Worm (Caenorhabditis elegans): Measurements from ENCODE around the gene twk-46.

DNA sequence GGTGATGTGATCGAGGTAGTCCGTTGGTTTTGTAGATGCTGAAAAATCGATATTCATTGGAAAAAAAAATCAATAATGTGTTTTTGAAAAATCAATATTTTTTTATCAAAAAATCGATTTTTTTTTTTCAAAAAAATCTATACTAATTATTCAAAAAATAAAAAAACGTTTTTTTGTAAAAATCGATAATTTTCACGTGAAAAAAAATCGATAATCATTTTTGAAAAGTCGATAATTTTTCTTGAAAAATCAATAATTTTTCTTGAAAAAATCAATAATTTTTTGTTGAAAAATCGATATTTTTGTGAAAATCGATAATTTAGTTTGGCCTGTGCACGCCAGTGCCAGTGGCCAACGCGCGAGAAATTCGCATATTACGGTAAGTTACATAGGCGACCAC is 13.2 kb downstream of the twk-46 start:
- TF ChIP-seq lsy-2 (tag; optimal IDR thresholded peaks at IDR 0.05) = no peak
- no peak for TF ChIP-seq nhr-12 (tag; optimal IDR thresholded peaks at IDR 0.05)
- TF ChIP-seq elt-1 (tag; optimal IDR thresholded peaks at IDR 0.05; ENCODE audit: borderline replicate concordance, insufficient read depth) = no peak
- no peak for TF ChIP-seq bed-3 (GFP tag; optimal IDR thresholded peaks at IDR 0.05)
- TF ChIP-seq unc-62 (GFP tag; optimal IDR thresholded peaks at IDR 0.05) = no peak
- TF ChIP-seq ceh-43 (GFP tag; optimal IDR thresholded peaks at IDR 0.05) = no peak
